Fruit fly (Drosophila melanogaster) Kc167 (cell line): ENCODE data around the gene ntc.

Experiments used
- Sin3A ChIP-seq: fragments of >200 bp; optimal IDR thresholded peaks from 2 replicates; lab custom pipeline; 2018; ENCODE audit warnings: missing external identifiers
- h ChIP-seq: fragments of >200 bp; optimal IDR thresholded peaks from 3 replicates; lab custom pipeline; 2018; ENCODE audit warnings: missing external identifiers
- insv ChIP-seq: fragments of >200 bp; optimal IDR thresholded peaks from 3 replicates; lab custom pipeline; 2018; ENCODE audit warnings: missing external identifiers
- psq ChIP-seq: fragments of >200 bp; optimal IDR thresholded peaks from 2 replicates; lab custom pipeline; 2017; ENCODE audit warnings: missing external identifiers
- ttk ChIP-seq: sonication (Bioruptor generic); optimal IDR thresholded peaks from 2 replicates; lab custom pipeline; 2017; ENCODE audit warnings: missing external identifiers

DNA sequence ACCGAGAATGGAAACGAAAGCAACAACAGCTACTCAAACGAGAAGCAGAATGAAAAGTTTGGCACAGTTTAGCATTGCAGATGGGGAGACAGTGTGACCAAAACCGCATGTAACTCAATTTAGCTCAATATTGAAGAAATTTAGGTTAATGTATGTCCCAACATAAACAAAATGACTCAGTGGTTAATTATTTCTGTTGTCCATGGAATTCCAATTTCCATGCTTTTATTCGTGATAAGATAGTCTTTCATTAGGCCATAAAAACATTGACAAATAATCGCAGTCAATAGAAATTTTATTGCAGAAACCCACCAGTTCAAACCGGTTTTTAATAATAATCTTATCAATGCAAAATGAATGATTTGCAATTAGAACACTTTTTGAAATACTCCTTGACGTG is 4.4 kb downstream of the ntc start:
- TF ChIP-seq insv (lab: Kevin White, UChicago) (no peak), Sin3A (lab: Kevin White, UChicago) (no peak), h (no peak), ttk (no peak), psq (lab: Kevin White, UChicago) (no peak)
